Worm (Caenorhabditis elegans) whole organism, mixed stage, embryonic: ENCODE measurements around the gene C36C5.15.

Experiments
- blmp-1 ChIP-seq: fragments of 150-350 bp; optimal IDR thresholded peaks from 2 replicates; lab custom pipeline; 2014; ENCODE audit warnings: missing biosample characterization, missing genetic modification characterization
- cnd-1 ChIP-seq: fragments of 200-800 bp; sonication (Bioruptor generic); optimal IDR thresholded peaks from 2 replicates; lab custom pipeline; 2018; ENCODE audit warnings: mild to moderate bottlenecking, missing genetic modification characterization, missing compliant biosample characterization
- elt-3 ChIP-seq: fragments of 150-350 bp; optimal IDR thresholded peaks from 2 replicates; lab custom pipeline; 2014; ENCODE audit warnings: missing biosample characterization, missing genetic modification characterization
- ham-2 ChIP-seq: fragments of 200-800 bp; sonication (Bioruptor generic); optimal IDR thresholded peaks from 2 replicates; lab custom pipeline; 2018; ENCODE audit warnings: mild to moderate bottlenecking, missing genetic modification characterization, missing compliant biosample characterization
- lin-13 ChIP-seq: fragments of 150-350 bp; optimal IDR thresholded peaks from 2 replicates; lab custom pipeline; 2014; ENCODE audit warnings: missing biosample characterization, missing genetic modification characterization
- lsy-2 ChIP-seq: fragments of 150-350 bp; optimal IDR thresholded peaks from 2 replicates; lab custom pipeline; 2014; ENCODE audit warnings: missing biosample characterization, missing genetic modification characterization
- mab-5 ChIP-seq: fragments of 150-350 bp; optimal IDR thresholded peaks from 2 replicates; lab custom pipeline; 2014; ENCODE audit warnings: missing biosample characterization, missing genetic modification characterization
- nhr-237 ChIP-seq: fragments of 150-350 bp; optimal IDR thresholded peaks from 2 replicates; lab custom pipeline; 2014; ENCODE audit warnings: missing biosample characterization, missing genetic modification characterization
- nhr-76 ChIP-seq: sonication (generic microtip); optimal IDR thresholded peaks from 2 replicates; lab custom pipeline; 2017; ENCODE audit warnings: missing biosample characterization, missing genetic modification characterization
- snpc-4 ChIP-seq: fragments of 150-350 bp; optimal IDR thresholded peaks from 2 replicates; lab custom pipeline; 2014; ENCODE audit warnings: missing biosample characterization, missing genetic modification characterization
- tbx-8 ChIP-seq: fragments of 200-800 bp; sonication (Bioruptor generic); optimal IDR thresholded peaks from 2 replicates; lab custom pipeline; 2018; ENCODE audit warnings: mild to moderate bottlenecking, missing genetic modification characterization, moderate library complexity, missing compliant biosample characterization
- unc-120 ChIP-seq: sonication (generic microtip); optimal IDR thresholded peaks from 2 replicates; lab custom pipeline; 2017; ENCODE audit warnings: missing genetic modification characterization, missing compliant biosample characterization; ENCODE audit not compliant: poor library complexity, severe bottlenecking
- unc-62 ChIP-seq: fragments of 150-350 bp; optimal IDR thresholded peaks from 2 replicates; lab custom pipeline; 2014; ENCODE audit warnings: missing biosample characterization, missing genetic modification reagents, missing genetic modification characterization

DNA sequence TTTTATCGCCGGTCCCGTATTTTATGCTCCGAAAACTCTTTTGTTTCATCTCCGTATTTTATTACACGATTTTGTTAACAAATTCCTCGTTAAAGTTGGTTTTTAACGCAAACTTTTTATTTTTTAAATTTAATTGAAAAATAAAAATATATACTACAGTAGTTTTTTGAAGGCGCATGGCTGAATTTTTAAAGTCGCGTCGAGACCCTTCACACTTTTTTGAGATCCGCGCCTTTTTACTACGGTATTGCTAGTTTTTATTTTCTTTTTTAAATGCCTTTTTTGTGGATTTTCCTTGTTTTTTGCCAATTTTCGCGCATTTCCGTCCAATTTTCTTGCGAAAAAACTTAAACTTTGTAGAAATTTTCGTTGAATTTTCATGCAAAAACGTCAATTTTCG lies 35.9 kb upstream of the C36C5.15 start:
- TF ChIP-seq elt-3 = no peak
- TF ChIP-seq cnd-1 (tag; lab: Kevin White, UChicago) = no peak
- no peak for TF ChIP-seq mab-5 (tag; lab: Kevin White, UChicago)
- TF ChIP-seq blmp-1 (tag; lab: Kevin White, UChicago) = no peak
- TF ChIP-seq unc-62 (GFP tag; lab: Kevin White, UChicago) = no peak
- no peak for TF ChIP-seq lin-13
- TF ChIP-seq nhr-76 (tag; lab: Kevin White, UChicago) = no peak
- no peak for TF ChIP-seq lsy-2 (tag; lab: Kevin White, UChicago)
- TF ChIP-seq tbx-8 = no peak
- no peak for TF ChIP-seq ham-2
- no peak for TF ChIP-seq snpc-4 (tag; lab: Kevin White, UChicago)
- TF ChIP-seq nhr-237 = no peak
- no peak for TF ChIP-seq unc-120 (tag; lab: Kevin White, UChicago)
